Worm (Caenorhabditis elegans) whole organism, L2 larva: ENCODE data around the gene C05E4.12.

ENCODE experiments used
- C34F6.9 ChIP-seq: fragments of 150-350 bp; optimal IDR thresholded peaks from 2 replicates; lab custom pipeline; 2014; ENCODE audit warnings: missing biosample characterization, missing genetic modification characterization
- F13H6.1 ChIP-seq: sonication (generic microtip); optimal IDR thresholded peaks from 2 replicates; lab custom pipeline; 2016; ENCODE audit warnings: missing genetic modification characterization, missing compliant biosample characterization
- R02D3.7 ChIP-seq: fragments of 150-350 bp; optimal IDR thresholded peaks from 2 replicates; lab custom pipeline; 2014; ENCODE audit warnings: missing biosample characterization, missing genetic modification characterization
- Y55F3AM.14 ChIP-seq: fragments of 200-800 bp; sonication (Bioruptor generic); optimal IDR thresholded peaks from 2 replicates; lab custom pipeline; 2018; ENCODE audit warnings: mild to moderate bottlenecking, missing genetic modification characterization, missing compliant biosample characterization
- alr-1 ChIP-seq: fragments of 150-350 bp; optimal IDR thresholded peaks from 2 replicates; lab custom pipeline; 2014; ENCODE audit warnings: missing biosample characterization, missing genetic modification characterization
- aly-2 ChIP-seq: fragments of 150-350 bp; optimal IDR thresholded peaks from 2 replicates; lab custom pipeline; 2014; ENCODE audit warnings: missing biosample characterization, missing genetic modification characterization
- ama-1 ChIP-seq: fragments of 150-350 bp; optimal IDR thresholded peaks from 2 replicates; lab custom pipeline; 2018; ENCODE audit warnings: inconsistent platforms
- blmp-1 ChIP-seq: sonication (generic microtip); optimal IDR thresholded peaks from 2 replicates; lab custom pipeline; 2017; ENCODE audit warnings: missing genetic modification characterization, mild to moderate bottlenecking, missing compliant biosample characterization, antibody characterized with exemption, moderate library complexity; ENCODE audit not compliant: insufficient read depth
- crh-2 ChIP-seq: sonication (generic microtip); optimal IDR thresholded peaks from 2 replicates; lab custom pipeline; 2017; ENCODE audit warnings: missing biosample characterization, missing genetic modification characterization
- egl-27 ChIP-seq: sonication (generic microtip); optimal IDR thresholded peaks from 3 replicates; lab custom pipeline; 2017; ENCODE audit warnings: missing biosample characterization, missing genetic modification reagents, missing genetic modification characterization
- elt-1 ChIP-seq: fragments of 150-350 bp; optimal IDR thresholded peaks from 2 replicates; lab custom pipeline; 2014; ENCODE audit warnings: missing biosample characterization, missing genetic modification characterization
- elt-3 ChIP-seq: sonication (generic microtip); optimal IDR thresholded peaks from 2 replicates; lab custom pipeline; 2017; ENCODE audit warnings: missing biosample characterization, missing genetic modification characterization
- fos-1 ChIP-seq: fragments of 150-350 bp; optimal IDR thresholded peaks from 2 replicates; lab custom pipeline; 2014; ENCODE audit warnings: missing biosample characterization, missing genetic modification characterization
- gmeb-1 ChIP-seq: fragments of 150-350 bp; optimal IDR thresholded peaks from 2 replicates; lab custom pipeline; 2014; ENCODE audit warnings: missing biosample characterization, missing genetic modification characterization
- lin-39 ChIP-seq: fragments of 150-350 bp; optimal IDR thresholded peaks from 2 replicates; lab custom pipeline; 2014; ENCODE audit warnings: missing biosample characterization, missing genetic modification reagents, missing genetic modification characterization
- lsy-2 ChIP-seq, 2 experiments: fragments of 150-350 bp in 1 of 2; sonication (generic microtip) in 1 of 2; optimal IDR thresholded peaks; 2 replicates each; lab custom pipeline; 2014 to 2017; ENCODE audit warnings: missing biosample characterization in 2 of 2, missing genetic modification characterization in 2 of 2
- mab-5 ChIP-seq: fragments of 150-350 bp; optimal IDR thresholded peaks from 2 replicates; lab custom pipeline; 2014; ENCODE audit warnings: missing biosample characterization, missing genetic modification characterization
- mbf-1 ChIP-seq: sonication (generic microtip); optimal IDR thresholded peaks from 2 replicates; lab custom pipeline; 2017; ENCODE audit warnings: missing biosample characterization, missing genetic modification characterization
- mdl-1 ChIP-seq, 2 experiments: fragments of 150-350 bp in 1 of 2; sonication (generic microtip) in 1 of 2; optimal IDR thresholded peaks; 2 replicates each; lab custom pipeline; 2017; ENCODE audit warnings: missing biosample characterization in 2 of 2, missing genetic modification characterization in 2 of 2
- nhr-11 ChIP-seq: fragments of 150-350 bp; optimal IDR thresholded peaks from 2 replicates; lab custom pipeline; 2014; ENCODE audit warnings: missing biosample characterization, missing genetic modification characterization
- nhr-12 ChIP-seq: fragments of 150-350 bp; optimal IDR thresholded peaks from 2 replicates; lab custom pipeline; 2014; ENCODE audit warnings: missing biosample characterization, missing genetic modification characterization
- nhr-129 ChIP-seq: fragments of 150-350 bp; optimal IDR thresholded peaks from 2 replicates; lab custom pipeline; 2014; ENCODE audit warnings: missing biosample characterization, missing genetic modification characterization
- nhr-21 ChIP-seq: fragments of 150-350 bp; optimal IDR thresholded peaks from 2 replicates; lab custom pipeline; 2014; ENCODE audit warnings: missing biosample characterization, missing genetic modification characterization
- nhr-23 ChIP-seq: fragments of 150-350 bp; optimal IDR thresholded peaks from 2 replicates; lab custom pipeline; 2014; ENCODE audit warnings: missing biosample characterization, missing genetic modification reagents, missing genetic modification characterization
- nhr-6 ChIP-seq: fragments of 150-350 bp; optimal IDR thresholded peaks from 2 replicates; lab custom pipeline; 2014; ENCODE audit warnings: missing biosample characterization, missing genetic modification characterization
- peb-1 ChIP-seq: fragments of 150-350 bp; optimal IDR thresholded peaks from 2 replicates; lab custom pipeline; 2014; ENCODE audit warnings: missing biosample characterization, missing genetic modification characterization
- sem-4 ChIP-seq: fragments of 150-350 bp; optimal IDR thresholded peaks from 2 replicates; lab custom pipeline; 2014; ENCODE audit warnings: missing biosample characterization, missing genetic modification reagents, missing genetic modification characterization
- sma-3 ChIP-seq: sonication (generic microtip); optimal IDR thresholded peaks from 2 replicates; lab custom pipeline; 2016; ENCODE audit warnings: missing genetic modification reagents, missing genetic modification characterization, missing compliant biosample characterization
- sma-9 ChIP-seq, 2 experiments: fragments of 150-350 bp in 1 of 2; sonication (generic microtip) in 1 of 2; optimal IDR thresholded peaks; 2 replicates each; lab custom pipeline; 2014 to 2016; ENCODE audit warnings: missing genetic modification characterization in 2 of 2, mild to moderate bottlenecking in 1 of 2, missing biosample characterization in 1 of 2, missing compliant biosample characterization in 1 of 2, missing genetic modification reagents in 1 of 2, moderate library complexity in 1 of 2
- snpc-4 ChIP-seq: fragments of 150-350 bp; optimal IDR thresholded peaks from 2 replicates; lab custom pipeline; 2014; ENCODE audit warnings: missing biosample characterization, missing genetic modification characterization
- unc-55 ChIP-seq: fragments of 150-350 bp; sonication (generic microtip); optimal IDR thresholded peaks from 3 replicates; lab custom pipeline; 2014; ENCODE audit warnings: missing biosample characterization, missing genetic modification reagents, missing genetic modification characterization
- unc-62 ChIP-seq: fragments of 150-350 bp; optimal IDR thresholded peaks from 2 replicates; lab custom pipeline; 2014; ENCODE audit warnings: missing biosample characterization, missing genetic modification reagents, missing genetic modification characterization
- ztf-1 ChIP-seq: fragments of 200-800 bp; sonication (Bioruptor generic); conservative IDR thresholded peaks from 2 replicates; pipeline ENCODE4 v1.3.6; 2022; ENCODE audit warnings: missing genetic modification characterization, missing compliant biosample characterization
- ztf-11 ChIP-seq: sonication (generic microtip); optimal IDR thresholded peaks from 2 replicates; lab custom pipeline; 2017; ENCODE audit warnings: missing biosample characterization, missing genetic modification characterization

C05E4.12 gene

DNA sequence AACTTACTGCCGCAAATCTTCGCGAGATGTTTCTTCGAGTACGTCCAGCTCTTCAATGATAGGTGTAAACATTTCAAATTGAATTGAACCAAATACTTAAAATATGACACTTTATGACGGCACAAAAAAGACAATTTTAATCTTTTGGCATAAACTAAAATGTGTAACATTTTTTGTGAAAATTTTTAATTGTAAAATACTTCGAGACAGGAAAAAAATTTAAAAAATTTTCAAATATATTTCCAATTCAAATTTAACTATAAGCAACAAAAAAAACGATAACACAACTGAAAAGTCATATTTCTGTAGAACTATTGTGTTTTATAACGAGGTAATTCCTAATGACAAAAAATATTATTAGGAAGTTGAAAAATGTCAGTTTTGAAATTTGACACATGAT, at the start of gene C05E4.12:
TSS of gene C05E4.12 (minus strand) at position 101 of the 400 bp plus-strand sequence.
- no peak for TF ChIP-seq lsy-2 (tag; optimal IDR thresholded peaks at IDR 0.05; lab: Kevin White, UChicago)
- TF ChIP-seq mbf-1 (tag; lab: Kevin White, UChicago) = no peak
- no peak for TF ChIP-seq ztf-11
- no peak for TF ChIP-seq nhr-12 (tag; lab: Kevin White, UChicago)
- no peak for TF ChIP-seq elt-3
- TF ChIP-seq unc-55 (GFP tag; lab: Kevin White, UChicago) = no peak
- TF ChIP-seq nhr-11 (tag; lab: Kevin White, UChicago) = no peak
- TF ChIP-seq peb-1 (tag; lab: Kevin White, UChicago) = no peak
- TF ChIP-seq ztf-1 (GFP tag; lab: Robert Waterston, UW) = no peak
- TF ChIP-seq mab-5 = no peak
- TF ChIP-seq Y55F3AM.14 = no peak
- no peak for TF ChIP-seq unc-62 (GFP tag; lab: Kevin White, UChicago)
- TF ChIP-seq fos-1 (tag; lab: Kevin White, UChicago) = no peak
- no peak for TF ChIP-seq blmp-1 (tag; lab: Kevin White, UChicago)

DNA sequence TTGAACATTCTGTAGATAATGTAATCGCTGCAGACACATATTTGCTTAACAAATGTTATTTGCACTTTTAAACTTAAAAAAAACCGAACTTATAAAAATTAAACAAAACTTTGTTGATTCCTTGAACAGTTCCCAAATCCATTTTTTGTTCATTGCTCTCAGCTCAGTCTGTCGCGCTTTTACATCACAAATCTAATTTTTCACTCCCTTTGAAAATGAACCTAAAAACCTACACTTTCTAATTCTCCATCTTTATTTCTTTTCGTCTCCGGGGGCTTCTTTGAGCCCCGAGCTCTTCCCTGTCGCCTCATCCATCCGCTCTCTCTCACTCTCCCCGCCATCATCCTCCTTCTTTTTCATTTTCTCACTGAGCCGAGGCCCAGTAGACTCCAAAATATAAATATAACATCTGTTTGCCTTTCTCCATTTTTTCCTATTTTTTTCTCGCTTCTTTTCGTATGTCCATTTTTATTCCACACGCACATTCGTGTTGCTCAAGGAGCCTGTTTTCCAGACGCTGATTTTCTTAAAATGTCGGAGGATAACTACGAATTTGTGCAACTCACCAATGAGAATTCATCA, 48.6 kb upstream of the C05E4.12 start, which contains the start of gene R13D11.4:
TSS of gene R13D11.4 (plus strand) at position 532 of the 582 bp plus-strand sequence.
- TF ChIP-seq elt-1 (tag; lab: Kevin White, UChicago) (no peak), F13H6.1 (tag; lab: Kevin White, UChicago) (peak; percentile 11), unc-62 (GFP tag; lab: Kevin White, UChicago) (no peak), unc-55 (GFP tag; lab: Kevin White, UChicago) (peak; percentile 23), nhr-12 (tag; lab: Kevin White, UChicago) (no peak), peb-1 (tag; lab: Kevin White, UChicago) (no peak), sma-3 (GFP tag; lab: Kevin White, UChicago) (no peak), sem-4 (tag; lab: Kevin White, UChicago) (no peak), C34F6.9 (no peak), Y55F3AM.14 (no peak), ztf-1 (GFP tag; lab: Robert Waterston, UW) (no peak), mbf-1 (tag; lab: Kevin White, UChicago) (no peak), aly-2 (tag; lab: Kevin White, UChicago) (no peak), R02D3.7 (tag; lab: Kevin White, UChicago) (no peak)

DNA sequence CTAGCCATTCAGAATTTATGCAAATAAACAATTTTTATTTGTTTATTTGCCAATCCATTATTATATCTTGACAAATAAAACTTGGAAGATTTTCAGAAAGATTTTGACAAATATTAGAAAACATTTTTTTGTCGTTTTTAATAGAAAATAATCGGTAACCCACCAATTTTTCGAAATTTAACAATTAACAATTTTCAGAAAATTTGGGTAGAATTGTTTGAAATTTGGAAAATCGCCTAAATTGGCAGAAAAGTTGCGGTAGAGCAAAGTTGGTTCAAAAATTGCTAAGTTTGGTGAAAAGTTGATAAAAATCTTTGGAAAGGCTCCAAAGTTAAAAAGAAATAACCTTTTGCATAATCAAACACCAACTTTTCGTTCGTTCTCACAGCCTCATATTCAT, 46.5 kb upstream of the C05E4.12 start:
- TF ChIP-seq mdl-1 (tag; optimal IDR thresholded peaks at IDR 0.05; lab: Kevin White, UChicago) (no peak), sma-3 (GFP tag; lab: Kevin White, UChicago) (no peak), lin-39 (tag; lab: Kevin White, UChicago) (no peak), sem-4 (tag; lab: Kevin White, UChicago) (no peak), unc-62 (GFP tag; lab: Kevin White, UChicago) (no peak), F13H6.1 (tag; lab: Kevin White, UChicago) (no peak), elt-3 (no peak), egl-27 (tag; lab: Kevin White, UChicago) (no peak), crh-2 (no peak), nhr-6 (tag; lab: Kevin White, UChicago) (no peak), R02D3.7 (tag; lab: Kevin White, UChicago) (no peak), nhr-129 (tag; lab: Kevin White, UChicago) (no peak), C34F6.9 (no peak), snpc-4 (no peak), mbf-1 (tag; lab: Kevin White, UChicago) (no peak), peb-1 (tag; lab: Kevin White, UChicago) (no peak)

DNA sequence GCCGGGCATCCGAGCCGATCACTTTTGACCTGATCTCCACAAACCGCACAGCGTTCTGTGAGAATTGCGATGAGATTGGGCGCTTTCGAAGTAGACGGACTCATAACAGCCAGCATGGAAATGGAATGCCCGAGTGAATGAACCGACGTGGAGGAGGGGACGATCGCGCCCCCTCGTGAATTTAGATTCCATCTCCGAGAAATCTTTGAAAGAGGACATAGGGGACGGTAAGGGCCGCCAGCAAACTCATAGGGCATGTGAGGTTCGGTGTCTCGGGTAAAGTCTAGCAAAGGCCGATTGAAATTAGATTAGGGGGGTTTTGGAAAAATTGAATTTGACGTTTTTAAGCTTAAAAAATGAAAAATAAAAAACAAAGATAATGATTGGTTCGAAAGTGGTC, 42.7 kb upstream of the C05E4.12 start, which contains the start of gene nhr-270:
TSS of gene nhr-270 (minus strand) at position 257 of the 400 bp plus-strand sequence.
- TF ChIP-seq nhr-21 (no peak), C34F6.9 (no peak), R02D3.7 (tag; lab: Kevin White, UChicago) (no peak), nhr-129 (tag; lab: Kevin White, UChicago) (no peak), ama-1 (lab: Kevin White, UChicago) (no peak), alr-1 (no peak), nhr-11 (tag; lab: Kevin White, UChicago) (no peak)

DNA sequence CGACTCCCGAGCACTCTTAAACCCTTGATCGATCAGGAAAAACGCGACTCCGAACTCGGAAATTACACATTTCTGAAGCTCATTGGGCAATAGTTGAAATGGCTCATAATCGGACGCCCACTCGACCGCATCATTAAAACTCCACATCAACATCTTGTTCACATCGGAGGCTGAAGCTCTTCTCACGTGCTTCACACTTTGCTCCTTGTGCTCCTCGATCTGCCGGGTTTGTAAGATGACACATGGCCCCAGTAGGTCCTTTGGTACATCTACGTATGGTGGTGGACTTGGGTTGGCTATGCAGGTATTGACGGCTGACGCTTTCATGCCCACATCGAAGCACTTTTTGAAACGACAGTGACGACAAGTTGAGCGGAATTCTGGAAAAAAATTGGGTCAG, 41.7 kb upstream of the C05E4.12 start:
- TF ChIP-seq gmeb-1 (tag; lab: Kevin White, UChicago) = no peak
- no peak for TF ChIP-seq nhr-23
- TF ChIP-seq sma-9 (GFP tag; optimal IDR thresholded peaks at IDR 0.05; lab: Kevin White, UChicago) = no peak
- no peak for TF ChIP-seq sma-9 (tag; optimal IDR thresholded peaks at IDR 0.05; lab: Kevin White, UChicago)
- TF ChIP-seq Y55F3AM.14 = no peak
- no peak for TF ChIP-seq mab-5
